Worm (Caenorhabditis elegans) whole organism, midembryonic: Measurements from ENCODE around the gene Y62H9A.5.

Experiments
- T22C8.4 ChIP-seq: fragments of 200-800 bp; sonication (Bioruptor generic); IDR thresholded peaks from 2 replicates; pipeline ENCODE4 v1.3.6; 2022; ENCODE audit warnings: missing genetic modification characterization, missing compliant biosample characterization
- cog-1 ChIP-seq: sonication (generic microtip); optimal IDR thresholded peaks from 2 replicates; lab custom pipeline; 2016; ENCODE audit warnings: missing genetic modification characterization, missing compliant biosample characterization
- flt-1 ChIP-seq: fragments of 200-800 bp; sonication (Bioruptor generic); IDR thresholded peaks from 2 replicates; pipeline ENCODE4 v1.3.6; 2022; ENCODE audit warnings: missing genetic modification characterization, missing compliant biosample characterization
- klf-2 ChIP-seq: fragments of 200-800 bp; sonication (Bioruptor generic); conservative IDR thresholded peaks from 2 replicates; pipeline ENCODE4 v1.3.6; 2022; ENCODE audit warnings: missing genetic modification reagents, missing genetic modification characterization, missing compliant biosample characterization
- med-1 ChIP-seq: sonication (generic microtip); optimal IDR thresholded peaks from 2 replicates; lab custom pipeline; 2017; ENCODE audit warnings: missing genetic modification characterization, mild to moderate bottlenecking, missing compliant biosample characterization, antibody characterized with exemption, missing genetic modification reagents; ENCODE audit not compliant: insufficient read depth
- ztf-23 ChIP-seq: fragments of 200-800 bp; sonication (Bioruptor generic); IDR thresholded peaks from 2 replicates; pipeline ENCODE4 v1.3.6; 2022; ENCODE audit warnings: missing genetic modification reagents, missing genetic modification characterization, missing compliant biosample characterization
- ztf-29 ChIP-seq: fragments of 200-800 bp; sonication (Bioruptor generic); IDR thresholded peaks from 2 replicates; pipeline ENCODE4 v1.3.6; 2022; ENCODE audit warnings: missing genetic modification reagents, missing genetic modification characterization, missing compliant biosample characterization

- TF ChIP-seq ztf-29 (no peak), ztf-23 (GFP tag; lab: Robert Waterston, UW) (no peak), med-1 (no peak), T22C8.4 (GFP tag; lab: Robert Waterston, UW) (no peak), klf-2 (no peak), flt-1 (no peak), cog-1 (tag; lab: Kevin White, UChicago) (no peak)
Measured at ce11 chrX:11902661-11903060, 20.0 kb upstream of the Y62H9A.5 start, which contains the start of gene Y62H9A.10.
